Fruit fly (Drosophila melanogaster) whole organism, embryonic: ENCODE data around the gene CG42784.

Source experiments
- Bdp1 ChIP-seq: fragments of 200-800 bp; sonication (Bioruptor generic); optimal IDR thresholded peaks from 3 replicates; lab custom pipeline; 2016; ENCODE audit warnings: missing biosample characterization, missing genetic modification characterization
- CG1024 ChIP-seq: fragments of 200-800 bp; sonication (Bioruptor generic); IDR thresholded peaks from 2 replicates; pipeline ENCODE4 v1.3.6; 2022; ENCODE audit warnings: missing biosample characterization, missing genetic modification characterization
- CG11093 ChIP-seq: fragments of 200-800 bp; sonication (Bioruptor generic); IDR thresholded peaks from 3 replicates; pipeline ENCODE4 v1.3.6; 2022; ENCODE audit warnings: missing biosample characterization, missing genetic modification characterization
- CG11247 ChIP-seq: fragments of 200-800 bp; sonication (Bioruptor generic); IDR thresholded peaks from 2 replicates; pipeline ENCODE4 v1.3.6; 2022; ENCODE audit warnings: missing biosample characterization, missing genetic modification characterization
- CG11398 ChIP-seq: fragments of 200-800 bp; sonication (Bioruptor generic); optimal IDR thresholded peaks from 2 replicates; lab custom pipeline; 2016; ENCODE audit warnings: missing biosample characterization, missing genetic modification characterization
- CG12219 ChIP-seq: fragments of 200-800 bp; sonication (Bioruptor generic); optimal IDR thresholded peaks from 3 replicates; lab custom pipeline; 2018; ENCODE audit warnings: missing biosample characterization, mild to moderate bottlenecking, missing genetic modification characterization
- CG12391 ChIP-seq: fragments of 200-800 bp; sonication (Bioruptor generic); optimal IDR thresholded peaks from 3 replicates; lab custom pipeline; 2018; ENCODE audit warnings: missing biosample characterization, mild to moderate bottlenecking, missing genetic modification characterization, moderate library complexity
- CG16813 ChIP-seq: fragments of 200-800 bp; sonication (Bioruptor generic); IDR thresholded peaks from 3 replicates; pipeline ENCODE4 v1.3.6; 2022; ENCODE audit warnings: missing biosample characterization, missing genetic modification characterization; ENCODE audit not compliant: partially characterized antibody
- CG16863 ChIP-seq: fragments of 200-800 bp; sonication (Bioruptor generic); optimal IDR thresholded peaks from 3 replicates; lab custom pipeline; 2016; ENCODE audit warnings: missing biosample characterization, missing genetic modification characterization
- CG30403 ChIP-seq: fragments of 200-800 bp; sonication (Bioruptor generic); optimal IDR thresholded peaks from 3 replicates; lab custom pipeline; 2016; ENCODE audit warnings: missing biosample characterization, missing genetic modification characterization
- CG32532 ChIP-seq: fragments of 200-800 bp; sonication (Bioruptor generic); IDR thresholded peaks from 2 replicates; pipeline ENCODE4 v1.3.6; 2022; ENCODE audit warnings: missing biosample characterization, missing genetic modification characterization
- CG34422 ChIP-seq: fragments of 200-800 bp; sonication (Bioruptor generic); IDR thresholded peaks from 3 replicates; pipeline ENCODE4 v1.3.6; 2022; ENCODE audit warnings: missing biosample characterization, missing genetic modification characterization
- CG3995 ChIP-seq: fragments of 200-800 bp; sonication (Bioruptor generic); optimal IDR thresholded peaks from 3 replicates; lab custom pipeline; 2016; ENCODE audit warnings: missing biosample characterization, missing genetic modification characterization
- CG6254 ChIP-seq: fragments of 200-800 bp; sonication (Bioruptor generic); optimal IDR thresholded peaks from 3 replicates; lab custom pipeline; 2017; ENCODE audit warnings: mild to moderate bottlenecking, missing biosample characterization, missing genetic modification reagents, missing genetic modification characterization
- CG7987 ChIP-seq: fragments of 200-800 bp; sonication (Bioruptor generic); optimal IDR thresholded peaks from 2 replicates; lab custom pipeline; 2018; ENCODE audit warnings: missing biosample characterization, mild to moderate bottlenecking, missing genetic modification characterization, moderate library complexity
- CG8478 ChIP-seq: fragments of >200 bp; optimal IDR thresholded peaks from 2 replicates; lab custom pipeline; 2018
- CG9932 ChIP-seq: fragments of 200-800 bp; sonication (Bioruptor generic); IDR thresholded peaks from 2 replicates; pipeline ENCODE4 v1.3.6; 2022; ENCODE audit warnings: missing biosample characterization, missing genetic modification characterization
- D ChIP-seq, 2 experiments: fragments of 200-800 bp in 1 of 2; fragments of >200 bp in 1 of 2; sonication (Bioruptor generic) in 1 of 2; optimal IDR thresholded peaks; 2 replicates in 1 of 2; 3 replicates in 1 of 2; lab custom pipeline; 2017; ENCODE audit warnings: mild to moderate bottlenecking in 1 of 2, missing biosample characterization in 1 of 2, missing genetic modification characterization in 1 of 2, missing genetic modification reagents in 1 of 2
- H2.0 ChIP-seq: fragments of 200-800 bp; sonication (Bioruptor generic); IDR thresholded peaks from 2 replicates; pipeline ENCODE4 v1.3.6; 2022; ENCODE audit warnings: missing biosample characterization, missing genetic modification characterization
- Hand ChIP-seq: fragments of 200-800 bp; sonication (Bioruptor generic); optimal IDR thresholded peaks from 2 replicates; lab custom pipeline; 2017; ENCODE audit warnings: mild to moderate bottlenecking, missing biosample characterization, missing genetic modification reagents, missing genetic modification characterization
- Hey ChIP-seq: fragments of 200-800 bp; sonication (Bioruptor generic); optimal IDR thresholded peaks from 3 replicates; lab custom pipeline; 2018; ENCODE audit warnings: missing biosample characterization, mild to moderate bottlenecking, missing genetic modification characterization
- HmgZ ChIP-seq: fragments of 200-800 bp; sonication (Bioruptor generic); optimal IDR thresholded peaks from 2 replicates; lab custom pipeline; 2018; ENCODE audit warnings: missing biosample characterization, mild to moderate bottlenecking, missing genetic modification characterization
- Hmr ChIP-seq: fragments of 200-800 bp; sonication (Bioruptor generic); optimal IDR thresholded peaks from 3 replicates; lab custom pipeline; 2017; ENCODE audit warnings: mild to moderate bottlenecking, missing biosample characterization, missing genetic modification reagents, missing genetic modification characterization
- Jarid2 ChIP-seq: fragments of 200-800 bp; sonication (Bioruptor generic); optimal IDR thresholded peaks from 3 replicates; lab custom pipeline; 2017; ENCODE audit warnings: mild to moderate bottlenecking, missing biosample characterization, missing genetic modification reagents, missing genetic modification characterization
- NFAT ChIP-seq: fragments of 200-800 bp; sonication (Bioruptor generic); IDR thresholded peaks from 2 replicates; pipeline ENCODE4 v1.3.6; 2022; ENCODE audit warnings: missing biosample characterization, missing genetic modification characterization
- Ravus ChIP-seq: fragments of 200-800 bp; sonication (Bioruptor generic); IDR thresholded peaks from 2 replicates; pipeline ENCODE4 v1.3.6; 2022; ENCODE audit warnings: missing biosample characterization, missing genetic modification characterization
- Sry-δ ChIP-seq: fragments of 200-800 bp; sonication (Bioruptor generic); optimal IDR thresholded peaks from 2 replicates; lab custom pipeline; 2016; ENCODE audit warnings: missing biosample characterization, missing genetic modification characterization
- al ChIP-seq: fragments of 200-800 bp; sonication (Bioruptor generic); IDR thresholded peaks from 2 replicates; pipeline ENCODE4 v1.3.6; 2022; ENCODE audit warnings: missing biosample characterization, missing genetic modification characterization
- aop ChIP-seq: fragments of 200-800 bp; sonication (Bioruptor generic); IDR thresholded peaks from 2 replicates; pipeline ENCODE4 v1.3.6; 2022; ENCODE audit warnings: missing biosample characterization, missing genetic modification characterization
- bab2 ChIP-seq: fragments of 200-800 bp; sonication (Bioruptor generic); optimal IDR thresholded peaks from 2 replicates; lab custom pipeline; 2016; ENCODE audit warnings: missing biosample characterization, missing genetic modification characterization
- bcd ChIP-seq: fragments of 200-800 bp; sonication (Bioruptor generic); optimal IDR thresholded peaks from 2 replicates; lab custom pipeline; 2017; ENCODE audit warnings: missing biosample characterization, mild to moderate bottlenecking, missing genetic modification characterization
- chn ChIP-seq: fragments of 200-800 bp; sonication (Bioruptor generic); optimal IDR thresholded peaks from 2 replicates; lab custom pipeline; 2016; ENCODE audit warnings: missing biosample characterization, missing genetic modification characterization
- cwo ChIP-seq: fragments of 200-800 bp; sonication (Bioruptor generic); optimal IDR thresholded peaks from 3 replicates; lab custom pipeline; 2017; ENCODE audit warnings: missing biosample characterization, missing genetic modification characterization, mild to moderate bottlenecking, moderate library complexity, missing genetic modification reagents
- dpn ChIP-seq, 2 experiments: fragments of 200-800 bp; sonication (Bioruptor generic); optimal IDR thresholded peaks; 3 replicates each; lab custom pipeline; 2016; ENCODE audit warnings: missing biosample characterization in 2 of 2, missing genetic modification characterization in 2 of 2
- dysf ChIP-seq: fragments of 200-800 bp; sonication (Bioruptor generic); IDR thresholded peaks from 3 replicates; pipeline ENCODE4 v1.3.6; 2022; ENCODE audit warnings: missing biosample characterization, missing genetic modification characterization
- eyg ChIP-seq: fragments of 200-800 bp; sonication (Bioruptor generic); optimal IDR thresholded peaks from 3 replicates; lab custom pipeline; 2016; ENCODE audit warnings: missing biosample characterization, missing genetic modification characterization
- gcm2 ChIP-seq: fragments of 200-800 bp; sonication (Bioruptor generic); optimal IDR thresholded peaks from 2 replicates; lab custom pipeline; 2016; ENCODE audit warnings: missing biosample characterization, missing genetic modification characterization
- gem ChIP-seq: fragments of 200-800 bp; sonication (Bioruptor generic); optimal IDR thresholded peaks from 2 replicates; lab custom pipeline; 2019; ENCODE audit warnings: missing biosample characterization, mild to moderate bottlenecking, missing genetic modification characterization, moderate library complexity
- ind ChIP-seq: fragments of 200-800 bp; sonication (Bioruptor generic); optimal IDR thresholded peaks from 3 replicates; lab custom pipeline; 2016; ENCODE audit warnings: missing biosample characterization, missing genetic modification characterization
- mld ChIP-seq: fragments of 200-800 bp; sonication (Bioruptor generic); IDR thresholded peaks from 3 replicates; pipeline ENCODE4 v1.3.6; 2022; ENCODE audit warnings: missing biosample characterization, missing genetic modification characterization; ENCODE audit not compliant: partially characterized antibody
- onecut ChIP-seq: fragments of 200-800 bp; sonication (Bioruptor generic); IDR thresholded peaks from 2 replicates; pipeline ENCODE4 v1.3.6; 2022; ENCODE audit warnings: missing biosample characterization, missing genetic modification characterization
- run ChIP-seq: fragments of 200-800 bp; sonication (Bioruptor generic); optimal IDR thresholded peaks from 3 replicates; lab custom pipeline; 2018; ENCODE audit warnings: missing biosample characterization, mild to moderate bottlenecking, missing genetic modification characterization
- sens-2 ChIP-seq: fragments of 200-800 bp; sonication (Bioruptor generic); IDR thresholded peaks from 2 replicates; pipeline ENCODE4 v1.3.6; 2022; ENCODE audit warnings: missing biosample characterization, missing genetic modification characterization
- slp2 ChIP-seq: fragments of 200-800 bp; sonication (Bioruptor generic); optimal IDR thresholded peaks from 2 replicates; lab custom pipeline; 2016; ENCODE audit warnings: missing biosample characterization, missing genetic modification characterization
- ssp ChIP-seq: fragments of 200-800 bp; sonication (Bioruptor generic); IDR thresholded peaks from 2 replicates; pipeline ENCODE4 v1.3.6; 2022; ENCODE audit warnings: missing biosample characterization, missing genetic modification characterization
- vnd ChIP-seq: fragments of 200-800 bp; sonication (Bioruptor generic); IDR thresholded peaks from 3 replicates; pipeline ENCODE4 v1.3.6; 2022; ENCODE audit warnings: missing biosample characterization, missing genetic modification characterization; ENCODE audit not compliant: partially characterized antibody
- wdn ChIP-seq: fragments of 200-800 bp; sonication (Bioruptor generic); IDR thresholded peaks from 2 replicates; pipeline ENCODE4 v1.3.6; 2022; ENCODE audit warnings: missing biosample characterization, missing genetic modification characterization
- yki ChIP-seq: fragments of >200 bp; optimal IDR thresholded peaks from 3 replicates; lab custom pipeline; 2018
- zen ChIP-seq: fragments of 200-800 bp; sonication (Bioruptor generic); optimal IDR thresholded peaks from 3 replicates; lab custom pipeline; 2018; ENCODE audit warnings: missing biosample characterization, mild to moderate bottlenecking, missing genetic modification characterization, moderate library complexity
- zfh2 ChIP-seq: fragments of 200-800 bp; sonication (Bioruptor generic); optimal IDR thresholded peaks from 2 replicates; lab custom pipeline; 2016; ENCODE audit warnings: missing biosample characterization, missing genetic modification characterization

Gene CG42784

DNA sequence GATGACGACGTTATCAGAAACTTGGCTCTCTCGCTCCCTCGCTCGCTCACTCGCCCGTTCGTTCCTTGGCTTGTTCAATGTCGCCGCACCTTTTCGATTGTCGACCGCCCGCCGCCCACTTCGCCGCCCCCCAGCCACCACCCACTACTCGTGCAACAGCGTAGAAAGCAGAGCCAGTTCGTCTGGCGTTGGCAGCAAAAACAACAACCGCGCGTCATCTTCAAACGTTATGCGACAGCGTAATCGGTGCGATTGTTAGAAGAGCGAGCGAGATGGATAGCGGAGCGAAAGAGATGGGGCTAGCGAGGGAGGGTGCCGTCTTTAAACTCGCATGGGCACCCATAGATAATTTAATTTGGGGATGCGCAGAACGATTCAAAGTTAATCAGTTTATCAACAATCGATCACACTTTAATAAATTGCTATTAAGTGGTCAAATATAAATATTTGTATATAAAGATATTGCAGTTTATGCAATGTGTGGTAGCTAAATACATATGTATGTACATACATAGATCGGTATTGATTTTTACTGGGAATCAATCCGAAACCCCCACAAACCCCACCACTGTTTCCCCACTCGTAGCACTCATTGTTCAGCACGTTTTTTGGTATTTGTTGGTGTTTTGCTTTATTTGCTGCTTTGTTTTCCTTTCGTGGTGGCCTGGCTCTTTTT is 99.2 kb downstream of the CG42784 start (continued):
- no peak for TF ChIP-seq vnd (GFP tag; lab: Robert Waterston, UW)
- TF ChIP-seq slp2 (GFP tag; lab: Kevin White, UChicago) = no peak
- no peak for TF ChIP-seq CG11398 (GFP tag; lab: Kevin White, UChicago)
- peak; percentile 62 for TF ChIP-seq al (GFP tag; lab: Robert Waterston, UW)
- TF ChIP-seq CG9932 = peak; percentile 66
- no peak for TF ChIP-seq chn (GFP tag; lab: Kevin White, UChicago)
- TF ChIP-seq CG6254 (GFP tag; lab: Kevin White, UChicago) = peak; percentile 17
- no peak for TF ChIP-seq CG1024
- TF ChIP-seq cwo (GFP tag; lab: Kevin White, UChicago) = peak; percentile 92
- no peak for TF ChIP-seq HmgZ (tag; lab: Kevin White, UChicago)
- TF ChIP-seq zen (tag; lab: Kevin White, UChicago) = no peak
- no peak for TF ChIP-seq Jarid2 (GFP tag; lab: Kevin White, UChicago)
- no peak for TF ChIP-seq D (optimal IDR thresholded peaks at IDR 0.05; lab: Kevin White, UChicago)
- no peak for TF ChIP-seq D (GFP tag; optimal IDR thresholded peaks at IDR 0.05; lab: Kevin White, UChicago)
- TF ChIP-seq Sry-δ = no peak
- peak; percentile 23; the same call in 2 of the 3 replicates for TF ChIP-seq CG34422
- no peak for TF ChIP-seq eyg (GFP tag; lab: Kevin White, UChicago)
- TF ChIP-seq gem = peak; percentile 74
- TF ChIP-seq NFAT (GFP tag; lab: Robert Waterston, UW) = peak; percentile 54; the same call in 1 of the 2 replicates
- peak; percentile 64 for TF ChIP-seq dysf (GFP tag; lab: Robert Waterston, UW)
- TF ChIP-seq gcm2 (GFP tag; lab: Kevin White, UChicago) = no peak
- TF ChIP-seq onecut (GFP tag; lab: Robert Waterston, UW) = peak; percentile 37
- peak; percentile 45 for TF ChIP-seq wdn (GFP tag; lab: Robert Waterston, UW)
- 0 out of 3 replicates have a peak, but pooled peaks have one; percentile 6 for TF ChIP-seq CG11093 (GFP tag; lab: Robert Waterston, UW)
- TF ChIP-seq CG8478 (lab: Kevin White, UChicago) = no peak
- TF ChIP-seq ind (GFP tag; lab: Kevin White, UChicago) = peak; percentile 56
- no peak; the same call in 1 of the 2 replicates for TF ChIP-seq Ravus (GFP tag; lab: Robert Waterston, UW)
- no peak for TF ChIP-seq sens-2 (GFP tag; lab: Robert Waterston, UW)
- peak; percentile 49; the same call in 1 of the 2 replicates for TF ChIP-seq H2.0 (GFP tag; lab: Robert Waterston, UW)
- TF ChIP-seq CG30403 (GFP tag; lab: Kevin White, UChicago) = peak; percentile 73
- TF ChIP-seq Bdp1 (GFP tag; lab: Kevin White, UChicago) = no peak
- TF ChIP-seq dpn (GFP tag; optimal IDR thresholded peaks at IDR 0.05; lab: Kevin White, UChicago) = peak in 1 of 2 experiments; percentile 26
- no peak for TF ChIP-seq CG12219 (GFP tag; lab: Kevin White, UChicago)
- peak; percentile 80 for TF ChIP-seq Hmr (GFP tag; lab: Kevin White, UChicago)
- TF ChIP-seq CG7987 (GFP tag; lab: Kevin White, UChicago) = no peak
- no peak for TF ChIP-seq bab2 (GFP tag; lab: Kevin White, UChicago)
- peak; percentile 50; the same call in 1 of the 2 replicates for TF ChIP-seq CG11247 (GFP tag; lab: Robert Waterston, UW)
- TF ChIP-seq zfh2 = peak; percentile 68
- peak; percentile 38; the same call in 1 of the 2 replicates for TF ChIP-seq ssp (GFP tag; lab: Robert Waterston, UW)
- TF ChIP-seq aop (GFP tag; lab: Robert Waterston, UW) = no peak
- no peak for TF ChIP-seq Hey
- no peak for TF ChIP-seq CG3995 (GFP tag; lab: Kevin White, UChicago)
- peak; percentile 43 for TF ChIP-seq bcd
- TF ChIP-seq Hand (GFP tag; lab: Kevin White, UChicago) = peak; percentile 30
- no peak for TF ChIP-seq mld (GFP tag; lab: Robert Waterston, UW)
- no peak for TF ChIP-seq CG16813 (GFP tag; lab: Robert Waterston, UW)
- peak; percentile 47 for TF ChIP-seq CG12391 (tag; lab: Kevin White, UChicago)
- TF ChIP-seq run (tag; lab: Kevin White, UChicago) = peak; percentile 22
- TF ChIP-seq CG32532 (GFP tag; lab: Robert Waterston, UW) = peak; percentile 69; the same call in 1 of the 2 replicates
- TF ChIP-seq yki (lab: Kevin White, UChicago) = no peak
- TF ChIP-seq CG16863 (GFP tag; lab: Kevin White, UChicago) = no peak
